Worm (Caenorhabditis elegans) whole organism, L4 larva: ENCODE results near the gene ZK353.4.

Experiments used
- F44E2.7 ChIP-seq: fragments of 200-800 bp; sonication (Bioruptor generic); IDR thresholded peaks from 2 replicates; pipeline ENCODE4 v2.1.2; 2022; ENCODE audit warnings: missing genetic modification characterization, missing compliant biosample characterization
- R02D3.7 ChIP-seq: fragments of 150-350 bp; sonication (generic microtip); optimal IDR thresholded peaks from 3 replicates; lab custom pipeline; 2014; ENCODE audit warnings: missing biosample characterization, missing genetic modification characterization
- T26A8.4 ChIP-seq: fragments of 200-800 bp; sonication (Bioruptor generic); IDR thresholded peaks from 2 replicates; pipeline ENCODE4 v1.3.6; 2022; ENCODE audit warnings: missing genetic modification characterization, missing compliant biosample characterization
- Y75B8A.6 ChIP-seq: fragments of 200-800 bp; sonication (Bioruptor generic); IDR thresholded peaks from 2 replicates; pipeline ENCODE4 v1.3.6; 2022; ENCODE audit warnings: missing genetic modification reagents, missing genetic modification characterization, missing compliant biosample characterization
- ZK546.5 ChIP-seq, 2 experiments: sonication (generic microtip); optimal IDR thresholded peaks; 2 replicates each; lab custom pipeline; 2017; ENCODE audit warnings: missing biosample characterization in 2 of 2, missing genetic modification characterization in 2 of 2
- aha-1 ChIP-seq: fragments of 150-350 bp; peaks from one replicate; lab custom pipeline; 2014; ENCODE audit warnings: missing biosample characterization, missing genetic modification characterization
- ceh-28 ChIP-seq: fragments of 150-350 bp; optimal IDR thresholded peaks from 2 replicates; lab custom pipeline; 2014; ENCODE audit warnings: missing biosample characterization, missing genetic modification reagents, missing genetic modification characterization
- ceh-82 ChIP-seq: sonication (generic microtip); optimal IDR thresholded peaks from 2 replicates; lab custom pipeline; 2017; ENCODE audit warnings: missing biosample characterization, missing genetic modification characterization
- daf-19 ChIP-seq: fragments of 200-800 bp; sonication (Bioruptor generic); conservative IDR thresholded peaks from 2 replicates; pipeline ENCODE4 v1.3.6; 2022; ENCODE audit warnings: missing genetic modification characterization, missing compliant biosample characterization
- dmd-6 ChIP-seq: fragments of 200-800 bp; sonication (Bioruptor generic); IDR thresholded peaks from 2 replicates; pipeline ENCODE4 v1.3.6; 2022; ENCODE audit warnings: missing genetic modification reagents, missing genetic modification characterization, missing compliant biosample characterization
- dpl-1 ChIP-seq: fragments of 150-350 bp; optimal IDR thresholded peaks from 2 replicates; lab custom pipeline; 2014; ENCODE audit warnings: missing biosample characterization, missing genetic modification reagents, missing genetic modification characterization
- dve-1 ChIP-seq: sonication (generic microtip); optimal IDR thresholded peaks from 2 replicates; lab custom pipeline; 2017; ENCODE audit warnings: antibody characterized with exemption, mild to moderate bottlenecking, missing genetic modification characterization, missing compliant biosample characterization; ENCODE audit not compliant: insufficient read depth
- egl-27 ChIP-seq: sonication (generic microtip); optimal IDR thresholded peaks from 3 replicates; lab custom pipeline; 2017; ENCODE audit warnings: missing biosample characterization, missing genetic modification reagents, missing genetic modification characterization
- egl-43 ChIP-seq: fragments of 200-800 bp; sonication (Bioruptor generic); IDR thresholded peaks from 2 replicates; pipeline ENCODE4 v1.3.6; 2022; ENCODE audit warnings: missing genetic modification reagents, missing genetic modification characterization, missing compliant biosample characterization
- fkh-10 ChIP-seq: fragments of 150-350 bp; optimal IDR thresholded peaks from 2 replicates; lab custom pipeline; 2014; ENCODE audit warnings: missing biosample characterization, missing genetic modification reagents, missing genetic modification characterization
- fos-1 ChIP-seq: fragments of 150-350 bp; optimal IDR thresholded peaks from 2 replicates; lab custom pipeline; 2014; ENCODE audit warnings: missing biosample characterization, missing genetic modification characterization
- hlh-11 ChIP-seq: fragments of 200-800 bp; sonication (Bioruptor generic); optimal IDR thresholded peaks from 2 replicates; lab custom pipeline; 2018; ENCODE audit warnings: mild to moderate bottlenecking, missing genetic modification characterization, missing compliant biosample characterization
- jun-1 ChIP-seq: fragments of 150-350 bp; optimal IDR thresholded peaks from 2 replicates; lab custom pipeline; 2014; ENCODE audit warnings: missing biosample characterization, missing genetic modification reagents, missing genetic modification characterization
- lin-39 ChIP-seq: fragments of 150-350 bp; optimal IDR thresholded peaks from 2 replicates; lab custom pipeline; 2014; ENCODE audit warnings: missing biosample characterization, missing genetic modification reagents, missing genetic modification characterization
- madf-5 ChIP-seq, 2 experiments: fragments of 200-800 bp; sonication (Bioruptor generic); IDR thresholded peaks; 2 replicates each; pipeline ENCODE4 v1.3.6; 2022; ENCODE audit warnings: missing compliant biosample characterization in 2 of 2, missing genetic modification characterization in 2 of 2
- mdl-1 ChIP-seq, 2 experiments: fragments of 150-350 bp in 1 of 2; sonication (generic microtip) in 1 of 2; optimal IDR thresholded peaks; 2 replicates each; lab custom pipeline; 2014 to 2017; ENCODE audit warnings: missing biosample characterization in 2 of 2, missing genetic modification characterization in 2 of 2
- mes-2 ChIP-seq: sonication (generic microtip); optimal IDR thresholded peaks from 2 replicates; lab custom pipeline; 2016; ENCODE audit warnings: missing genotype, mild to moderate bottlenecking, missing genetic modification characterization, missing compliant biosample characterization; ENCODE audit not compliant: poor library complexity, severe bottlenecking
- nhr-102 ChIP-seq: sonication (generic microtip); optimal IDR thresholded peaks from 2 replicates; lab custom pipeline; 2016; ENCODE audit warnings: mild to moderate bottlenecking, missing genetic modification characterization, moderate library complexity, missing compliant biosample characterization
- nhr-111 ChIP-seq: fragments of 200-800 bp; sonication (Bioruptor generic); optimal IDR thresholded peaks from 2 replicates; lab custom pipeline; 2018; ENCODE audit warnings: mild to moderate bottlenecking, missing genetic modification characterization, missing compliant biosample characterization
- nhr-237 ChIP-seq: sonication (generic microtip); optimal IDR thresholded peaks from 2 replicates; lab custom pipeline; 2017; ENCODE audit warnings: missing biosample characterization, missing genetic modification characterization
- nhr-25 ChIP-seq: sonication (generic microtip); optimal IDR thresholded peaks from 2 replicates; lab custom pipeline; 2017; ENCODE audit warnings: missing genetic modification characterization, mild to moderate bottlenecking, missing compliant biosample characterization, antibody characterized with exemption, moderate library complexity, borderline replicate concordance; ENCODE audit not compliant: insufficient read depth
- nhr-28 ChIP-seq: fragments of 150-350 bp; optimal IDR thresholded peaks from 2 replicates; lab custom pipeline; 2014; ENCODE audit warnings: missing biosample characterization, missing genetic modification characterization
- nhr-77 ChIP-seq: fragments of 150-350 bp; optimal IDR thresholded peaks from 2 replicates; lab custom pipeline; 2014; ENCODE audit warnings: missing biosample characterization, missing genetic modification characterization
- pha-4 ChIP-seq, 2 experiments: fragments of 150-350 bp in 1 of 2; fragments of 200-800 bp in 1 of 2; sonication (Bioruptor generic) in 1 of 2; IDR thresholded peaks in 1 of 2; optimal IDR thresholded peaks in 1 of 2; 2 replicates each; pipeline versions ENCODE4 v1.3.6 to Lab custom; 2014 to 2022; ENCODE audit warnings: missing genetic modification characterization in 2 of 2, missing genetic modification reagents in 2 of 2, missing biosample characterization in 1 of 2, missing compliant biosample characterization in 1 of 2
- pqm-1 ChIP-seq: sonication (generic microtip); optimal IDR thresholded peaks from 2 replicates; lab custom pipeline; 2017; ENCODE audit warnings: missing biosample characterization, missing genetic modification characterization
- sdz-12 ChIP-seq: fragments of 200-800 bp; sonication (Bioruptor generic); optimal IDR thresholded peaks from 2 replicates; lab custom pipeline; 2018; ENCODE audit warnings: mild to moderate bottlenecking, missing genetic modification characterization, missing compliant biosample characterization
- spr-3 ChIP-seq: fragments of 200-800 bp; sonication (Bioruptor generic); optimal IDR thresholded peaks from 2 replicates; lab custom pipeline; 2018; ENCODE audit warnings: mild to moderate bottlenecking, missing genetic modification characterization, missing compliant biosample characterization
- tag-97 ChIP-seq: fragments of 200-800 bp; sonication (Bioruptor generic); IDR thresholded peaks from 2 replicates; pipeline ENCODE4 v1.3.6; 2022; ENCODE audit warnings: missing genetic modification characterization, missing compliant biosample characterization
- tra-1 ChIP-seq: fragments of 200-800 bp; sonication (Bioruptor generic); IDR thresholded peaks from 2 replicates; pipeline ENCODE4 v1.3.6; 2022; ENCODE audit warnings: missing genetic modification reagents, missing genetic modification characterization, missing compliant biosample characterization
- zag-1 ChIP-seq: fragments of 150-350 bp; optimal IDR thresholded peaks from 2 replicates; lab custom pipeline; 2014; ENCODE audit warnings: missing biosample characterization, missing genetic modification characterization
- zip-11 ChIP-seq: fragments of 200-800 bp; sonication (Bioruptor generic); IDR thresholded peaks from 2 replicates; pipeline ENCODE4 v1.3.6; 2022; ENCODE audit warnings: missing genetic modification characterization, missing compliant biosample characterization
- ztf-11 ChIP-seq: fragments of 150-350 bp; optimal IDR thresholded peaks from 2 replicates; lab custom pipeline; 2014; ENCODE audit warnings: missing biosample characterization, missing genetic modification characterization
- ztf-7 ChIP-seq: fragments of 150-350 bp; optimal IDR thresholded peaks from 2 replicates; lab custom pipeline; 2014; ENCODE audit warnings: missing biosample characterization, missing genetic modification characterization

ZK353.4 gene

ce11 chrIII:8370846-8371257 lies 18.6 kb downstream of the ZK353.4 start (continued):
- no peak for TF ChIP-seq lin-39 (tag; lab: Kevin White, UChicago)
- peak; percentile 14 for TF ChIP-seq pqm-1 (tag; lab: Kevin White, UChicago)
- TF ChIP-seq tag-97 (GFP tag; lab: Robert Waterston, UW), result no peak
- no peak for TF ChIP-seq nhr-111 (GFP tag; lab: Kevin White, UChicago)
- no peak for TF ChIP-seq nhr-102 (tag; lab: Kevin White, UChicago)
- no peak for TF ChIP-seq jun-1 (tag; lab: Kevin White, UChicago)

- TF ChIP-seq jun-1 (tag; lab: Kevin White, UChicago) (no peak), nhr-25 (tag; lab: Kevin White, UChicago) (no peak), mes-2 (tag; lab: Kevin White, UChicago) (peak; percentile 24), egl-43 (GFP tag; lab: Robert Waterston, UW) (no peak), nhr-77 (tag; lab: Kevin White, UChicago) (no peak), ZK546.5 (tag; optimal IDR thresholded peaks at IDR 0.05; lab: Kevin White, UChicago) (no peak), Y75B8A.6 (GFP tag; lab: Robert Waterston, UW) (no peak), dpl-1 (peak; percentile 37), nhr-237 (tag; lab: Kevin White, UChicago) (no peak), madf-5 (GFP tag; IDR thresholded peaks at IDR 0.05; lab: Robert Waterston, UW) (no peak), sdz-12 (no peak), nhr-102 (tag; lab: Kevin White, UChicago) (no peak), R02D3.7 (tag; lab: Kevin White, UChicago) (no peak), ceh-82 (tag; lab: Kevin White, UChicago) (no peak)
Observed at ce11 chrIII:8370188-8370587, 19.3 kb downstream of the ZK353.4 start.

DNA sequence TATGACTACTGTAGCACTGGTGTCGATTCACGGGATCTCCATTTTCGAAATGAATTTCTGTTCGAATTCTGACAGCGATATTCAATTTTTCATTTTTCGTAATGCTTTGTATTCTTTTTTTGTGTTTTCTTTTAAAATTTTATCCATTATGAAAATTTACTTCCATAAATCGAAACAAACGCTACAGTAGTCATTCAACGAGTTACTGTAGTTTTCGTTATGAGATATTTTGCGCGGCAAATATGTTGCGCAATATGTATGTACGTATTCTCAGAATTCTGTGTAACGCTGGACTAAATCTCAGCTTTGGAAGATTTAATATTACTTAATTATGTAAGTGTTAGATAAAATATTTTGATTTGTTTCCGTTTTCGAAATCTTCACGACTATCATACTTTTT lies 20.3 kb downstream of the ZK353.4 start:
- no peak for TF ChIP-seq dve-1 (tag; lab: Kevin White, UChicago)
- no peak for TF ChIP-seq hlh-11
- no peak for TF ChIP-seq egl-27 (tag; lab: Kevin White, UChicago)

DNA sequence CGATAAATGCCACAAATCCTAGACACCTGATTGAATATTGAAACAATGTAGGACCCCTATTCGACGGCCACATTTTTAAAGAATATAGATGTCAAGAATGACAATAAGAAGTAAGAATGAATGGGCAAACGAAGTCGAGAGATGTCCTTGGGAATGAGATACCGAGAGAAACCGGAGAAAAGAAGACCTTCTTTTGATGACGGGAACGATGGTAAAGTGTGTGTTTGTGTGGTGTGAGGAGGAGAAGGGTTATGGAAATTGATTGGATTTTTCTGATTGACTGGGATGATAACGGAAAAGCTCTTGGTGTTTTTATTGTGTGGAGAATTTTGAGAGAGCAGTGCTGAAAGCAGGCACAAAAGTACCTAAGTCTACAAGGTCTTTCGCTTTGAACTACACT lies 20.8 kb downstream of the ZK353.4 start, which contains the start of gene R05D3.9:
TSS of gene R05D3.9 (minus strand) at position 101 of the 400 bp plus-strand sequence.
- TF ChIP-seq fkh-10 (no peak), egl-27 (tag; lab: Kevin White, UChicago) (no peak), spr-3 (GFP tag; lab: Kevin White, UChicago) (no peak), R02D3.7 (tag; lab: Kevin White, UChicago) (no peak), T26A8.4 (no peak), dmd-6 (no peak)

- TF ChIP-seq dpl-1, result peak; percentile 25
- no peak for TF ChIP-seq ceh-28 (tag; lab: Kevin White, UChicago)
- TF ChIP-seq aha-1 (tag; lab: Kevin White, UChicago), result peak; percentile 83
- TF ChIP-seq tra-1, result no peak
- no peak for TF ChIP-seq fos-1 (tag; lab: Kevin White, UChicago)
Observed at ce11 chrIII:8363253-8364061, 26.0 kb downstream of the ZK353.4 start, which contains the start of gene R05D3.3. R05D3.3 (plus strand) TSS chrIII:8364011.

DNA sequence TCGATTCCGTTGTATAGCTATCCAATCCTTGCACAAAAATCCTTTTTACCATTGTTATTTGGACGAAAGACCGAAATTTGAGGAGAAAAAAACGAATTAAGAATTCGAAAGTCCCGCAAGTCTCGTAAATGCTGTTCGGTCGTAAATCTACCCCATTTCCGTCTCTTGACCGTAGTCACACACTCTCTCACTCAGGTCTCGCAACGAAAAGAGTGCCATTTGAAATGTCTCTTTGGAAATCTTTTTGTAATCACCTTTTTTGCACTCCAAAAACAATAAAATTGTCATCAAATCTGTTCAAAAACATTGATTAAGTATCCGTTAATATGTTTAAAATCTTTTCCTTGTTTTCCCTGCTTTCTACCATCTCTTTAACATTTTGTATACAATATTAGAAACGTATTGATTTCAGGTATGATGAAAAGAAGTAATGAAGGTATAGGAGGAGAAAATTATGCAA lies 31.2 kb downstream of the ZK353.4 start, which contains the start of the genes R05D3.8 and rfp-1:
TSS of gene R05D3.8 (minus strand) at position 115 of the 460 bp plus-strand sequence.
TSS of gene rfp-1 (plus strand) at position 410 of the 460 bp plus-strand sequence.
- TF ChIP-seq F44E2.7 (GFP tag; lab: Robert Waterston, UW) (no peak), ztf-11 (tag; lab: Kevin White, UChicago) (no peak), ztf-7 (tag; lab: Kevin White, UChicago) (no peak), pha-4 (GFP tag; IDR thresholded peaks at IDR 0.05; lab: Robert Waterston, UW) (no peak), pha-4 (tag; optimal IDR thresholded peaks at IDR 0.05; lab: Kevin White, UChicago) (peak; percentile 83), ZK546.5 (tag; optimal IDR thresholded peaks at IDR 0.05; lab: Kevin White, UChicago) (peak in 1 of 2 experiments; percentile 19), dmd-6 (peak; percentile 40), nhr-237 (tag; lab: Kevin White, UChicago) (no peak), Y75B8A.6 (GFP tag; lab: Robert Waterston, UW) (no peak), hlh-11 (peak; percentile 60), daf-19 (GFP tag; lab: Robert Waterston, UW) (no peak), spr-3 (GFP tag; lab: Kevin White, UChicago) (no peak), aha-1 (tag; lab: Kevin White, UChicago) (peak; percentile 44), nhr-28 (tag; lab: Kevin White, UChicago) (peak; percentile 85), nhr-25 (tag; lab: Kevin White, UChicago) (peak; percentile 76), mdl-1 (tag; optimal IDR thresholded peaks at IDR 0.05; lab: Kevin White, UChicago) (peak in 1 of 2 experiments; percentile 28), zag-1 (tag; lab: Kevin White, UChicago) (no peak), zip-11 (no peak), mes-2 (tag; lab: Kevin White, UChicago) (peak; percentile 89)
